Worm (Caenorhabditis elegans) whole organism, early embryonic: ENCODE measurements around the gene C05C10.3.

Experiments
- B0310.2 ChIP-seq: sonication (generic microtip); optimal IDR thresholded peaks from 2 replicates; lab custom pipeline; 2016; ENCODE audit warnings: mild to moderate bottlenecking, missing genetic modification characterization, missing compliant biosample characterization
- F13C5.2 ChIP-seq: sonication (generic microtip); optimal IDR thresholded peaks from 2 replicates; lab custom pipeline; 2017; ENCODE audit warnings: mild to moderate bottlenecking, missing genetic modification characterization, inconsistent platforms, missing compliant biosample characterization
- aly-1 ChIP-seq: sonication (generic microtip); optimal IDR thresholded peaks from 2 replicates; lab custom pipeline; 2016; ENCODE audit warnings: missing genetic modification characterization, missing compliant biosample characterization
- ama-1 ChIP-seq: fragments of 150-350 bp; optimal IDR thresholded peaks from 2 replicates; lab custom pipeline; 2014
- ceh-13 ChIP-seq: fragments of 200-800 bp; sonication (Bioruptor generic); optimal IDR thresholded peaks from 2 replicates; lab custom pipeline; 2018; ENCODE audit warnings: mild to moderate bottlenecking, missing genetic modification characterization, missing compliant biosample characterization
- ceh-36 ChIP-seq: sonication (generic microtip); optimal IDR thresholded peaks from 2 replicates; lab custom pipeline; 2016; ENCODE audit warnings: missing genetic modification characterization, inconsistent platforms, missing compliant biosample characterization
- ets-7 ChIP-seq: sonication (generic microtip); optimal IDR thresholded peaks from 2 replicates; lab custom pipeline; 2016; ENCODE audit warnings: missing genotype, missing genetic modification characterization, missing compliant biosample characterization
- flt-1 ChIP-seq: fragments of 200-800 bp; sonication (Bioruptor generic); IDR thresholded peaks from 2 replicates; pipeline ENCODE4 v1.3.6; 2022; ENCODE audit warnings: missing genetic modification characterization, missing compliant biosample characterization
- hmbx-1 ChIP-seq: sonication (generic microtip); optimal IDR thresholded peaks from 2 replicates; lab custom pipeline; 2016; ENCODE audit warnings: mild to moderate bottlenecking, missing genetic modification characterization, missing compliant biosample characterization
- hmg-4 ChIP-seq: fragments of 200-800 bp; sonication (Bioruptor generic); optimal IDR thresholded peaks from 2 replicates; lab custom pipeline; 2018; ENCODE audit warnings: mild to moderate bottlenecking, missing genetic modification characterization, missing compliant biosample characterization
- hnd-1 ChIP-seq: sonication (generic microtip); optimal IDR thresholded peaks from 2 replicates; lab custom pipeline; 2016; ENCODE audit warnings: missing genetic modification characterization, missing compliant biosample characterization
- tra-4 ChIP-seq: sonication (generic microtip); optimal IDR thresholded peaks from 2 replicates; lab custom pipeline; 2017; ENCODE audit warnings: missing genetic modification characterization, missing compliant biosample characterization

DNA sequence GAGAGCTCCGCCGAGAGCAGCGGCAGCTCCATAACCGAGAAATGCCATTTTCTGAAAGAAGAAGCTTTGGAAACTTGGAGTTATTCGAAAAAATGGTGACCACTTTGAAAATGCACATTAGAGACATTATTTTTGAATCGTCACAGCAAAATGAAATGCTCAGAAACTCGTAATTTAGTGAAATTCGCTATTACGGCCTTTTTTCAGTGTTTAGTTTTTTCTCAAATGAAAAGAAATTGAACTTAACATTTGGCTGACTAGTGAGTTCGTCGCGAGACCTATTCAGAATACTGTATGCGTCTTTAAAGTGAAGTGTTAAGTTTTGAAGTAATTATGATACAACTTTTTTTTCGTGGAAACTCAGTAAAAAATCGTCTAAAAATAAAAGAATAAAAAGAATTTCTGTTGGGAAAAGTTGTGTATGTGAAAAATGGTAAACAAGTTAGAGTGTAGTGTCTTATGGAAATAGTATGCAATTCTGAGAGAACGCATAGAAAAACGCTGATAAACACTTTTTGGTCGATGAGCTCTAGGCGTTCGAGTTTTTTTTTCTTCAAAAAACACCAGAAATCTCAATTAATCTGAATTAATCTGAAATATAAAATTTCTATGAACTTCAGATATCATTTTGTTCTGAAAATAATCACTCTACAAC, 33.9 kb upstream of the C05C10.3 start, which contains the start of gene R53.5:
- no peak for TF ChIP-seq flt-1
- TF ChIP-seq tra-4 (tag; lab: Kevin White, UChicago), result no peak
- no peak for TF ChIP-seq ets-7 (tag; lab: Kevin White, UChicago)
- no peak for TF ChIP-seq ama-1 (lab: Kevin White, UChicago)
- TF ChIP-seq ceh-36, result no peak
- no peak for TF ChIP-seq B0310.2 (tag; lab: Kevin White, UChicago)
- no peak for TF ChIP-seq hmg-4 (GFP tag; lab: Kevin White, UChicago)
- TF ChIP-seq hnd-1 (tag; lab: Kevin White, UChicago), result no peak
- no peak for TF ChIP-seq hmbx-1 (tag; lab: Kevin White, UChicago)
- no peak for TF ChIP-seq ceh-13
- no peak for TF ChIP-seq F13C5.2 (tag; lab: Kevin White, UChicago)
- no peak for TF ChIP-seq aly-1 (tag; lab: Kevin White, UChicago)
